Worm (Caenorhabditis elegans): ENCODE results near the gene F10C2.3.

ce11 chrV:11986078-11986869, 33.9 kb upstream of the F10C2.3 start:
- TF ChIP-seq pes-1 (GFP tag; IDR thresholded peaks at IDR 0.05): no peak
- TF ChIP-seq F13C5.2 (tag; optimal IDR thresholded peaks at IDR 0.05): no peak

Data from whole organism, early embryonic.